Fruit fly (Drosophila melanogaster) whole organism, adult: ENCODE results near the gene Mst57Da.

ENCODE experiments used
- CG12768 ChIP-seq: fragments of 200-800 bp; sonication (Bioruptor generic); optimal IDR thresholded peaks from 2 replicates; lab custom pipeline; 2017; ENCODE audit warnings: missing biosample characterization, missing genetic modification characterization, mild to moderate bottlenecking, moderate library complexity, missing genetic modification reagents
- CG14711 ChIP-seq: fragments of 200-800 bp; sonication (Bioruptor generic); optimal IDR thresholded peaks from 2 replicates; lab custom pipeline; 2018; ENCODE audit warnings: missing biosample characterization, mild to moderate bottlenecking, missing genetic modification characterization, moderate library complexity
- CG1620 ChIP-seq: fragments of 200-800 bp; sonication (Bioruptor generic); optimal IDR thresholded peaks from 2 replicates; lab custom pipeline; 2016; ENCODE audit warnings: missing biosample characterization, missing genetic modification characterization
- CG33017 ChIP-seq: fragments of 200-800 bp; sonication (Bioruptor generic); optimal IDR thresholded peaks from 2 replicates; lab custom pipeline; 2018; ENCODE audit warnings: missing biosample characterization, mild to moderate bottlenecking, missing genetic modification characterization, moderate library complexity
- CG5204 ChIP-seq: fragments of 200-800 bp; sonication (Bioruptor generic); optimal IDR thresholded peaks from 2 replicates; lab custom pipeline; 2016; ENCODE audit warnings: missing biosample characterization, missing genetic modification characterization
- CG7045 ChIP-seq: fragments of 200-800 bp; sonication (Bioruptor generic); optimal IDR thresholded peaks from 2 replicates; lab custom pipeline; 2017; ENCODE audit warnings: missing biosample characterization, mild to moderate bottlenecking, missing genetic modification characterization
- Clk ChIP-seq: fragments of 200-800 bp; sonication (Bioruptor generic); optimal IDR thresholded peaks from 2 replicates; lab custom pipeline; 2017; ENCODE audit warnings: missing biosample characterization, missing genetic modification characterization
- Crg-1 ChIP-seq: fragments of 200-800 bp; sonication (Bioruptor generic); optimal IDR thresholded peaks from 2 replicates; lab custom pipeline; 2016; ENCODE audit warnings: missing biosample characterization, missing genetic modification characterization
- Hr96 ChIP-seq: fragments of 200-800 bp; sonication (Bioruptor generic); optimal IDR thresholded peaks from 2 replicates; lab custom pipeline; 2016; ENCODE audit warnings: missing biosample characterization, missing genetic modification characterization
- Mnt ChIP-seq: fragments of 200-800 bp; sonication (Bioruptor generic); optimal IDR thresholded peaks from 2 replicates; lab custom pipeline; 2016; ENCODE audit warnings: missing biosample characterization, mild to moderate bottlenecking, missing genetic modification characterization
- bab1 ChIP-seq: fragments of 200-800 bp; sonication (Bioruptor generic); optimal IDR thresholded peaks from 3 replicates; lab custom pipeline; 2019; ENCODE audit warnings: missing biosample characterization, mild to moderate bottlenecking, missing genetic modification characterization, moderate library complexity
- cic ChIP-seq: fragments of 200-800 bp; sonication (Bioruptor generic); optimal IDR thresholded peaks from 2 replicates; lab custom pipeline; 2017; ENCODE audit warnings: missing biosample characterization, mild to moderate bottlenecking, missing genetic modification characterization, moderate library complexity
- cnc ChIP-seq, 2 experiments: fragments of >200 bp; optimal IDR thresholded peaks; 2 replicates each; lab custom pipeline; 2017
- kay ChIP-seq: fragments of 200-800 bp; sonication (Bioruptor generic); peaks from one replicate; lab custom pipeline; 2016; ENCODE audit warnings: missing biosample characterization, missing genetic modification characterization, borderline replicate concordance
- pad ChIP-seq: fragments of 200-800 bp; sonication (Bioruptor generic); optimal IDR thresholded peaks from 3 replicates; lab custom pipeline; 2017; ENCODE audit warnings: missing biosample characterization, missing genetic modification characterization, mild to moderate bottlenecking, moderate library complexity, missing genetic modification reagents
- tj ChIP-seq: fragments of 200-800 bp; sonication (Bioruptor generic); optimal IDR thresholded peaks from 3 replicates; lab custom pipeline; 2017; ENCODE audit warnings: missing biosample characterization, mild to moderate bottlenecking, missing genetic modification characterization, moderate library complexity
- toe ChIP-seq: fragments of 200-800 bp; sonication (Bioruptor generic); optimal IDR thresholded peaks from 2 replicates; lab custom pipeline; 2016; ENCODE audit warnings: missing biosample characterization, missing genetic modification characterization

Gene Mst57Da

dm6 chr3R:25789355-25789754, 42.3 kb downstream of the Mst57Da start, which contains the start of gene CG31380:
CG31380 (minus strand) TSS chr3R:25789455.
- no peak for TF ChIP-seq Crg-1
- TF ChIP-seq cnc (optimal IDR thresholded peaks at IDR 0.05; lab: Kevin White, UChicago): no peak
- no peak for TF ChIP-seq Mnt
- no peak for TF ChIP-seq tj (GFP tag; lab: Kevin White, UChicago)
- no peak for TF ChIP-seq pad
- TF ChIP-seq toe: no peak
- no peak for TF ChIP-seq CG33017 (tag; lab: Kevin White, UChicago)
- TF ChIP-seq Clk (GFP tag; lab: Kevin White, UChicago): no peak
- TF ChIP-seq CG7045 (GFP tag; lab: Kevin White, UChicago): no peak
- TF ChIP-seq kay (GFP tag; lab: Kevin White, UChicago): no peak
- TF ChIP-seq CG1620 (GFP tag; lab: Kevin White, UChicago): no peak
- TF ChIP-seq Hr96 (GFP tag; lab: Kevin White, UChicago): no peak
- no peak for TF ChIP-seq bab1
- no peak for TF ChIP-seq cic (GFP tag; lab: Kevin White, UChicago)
- no peak for TF ChIP-seq CG12768 (GFP tag; lab: Kevin White, UChicago)

DNA sequence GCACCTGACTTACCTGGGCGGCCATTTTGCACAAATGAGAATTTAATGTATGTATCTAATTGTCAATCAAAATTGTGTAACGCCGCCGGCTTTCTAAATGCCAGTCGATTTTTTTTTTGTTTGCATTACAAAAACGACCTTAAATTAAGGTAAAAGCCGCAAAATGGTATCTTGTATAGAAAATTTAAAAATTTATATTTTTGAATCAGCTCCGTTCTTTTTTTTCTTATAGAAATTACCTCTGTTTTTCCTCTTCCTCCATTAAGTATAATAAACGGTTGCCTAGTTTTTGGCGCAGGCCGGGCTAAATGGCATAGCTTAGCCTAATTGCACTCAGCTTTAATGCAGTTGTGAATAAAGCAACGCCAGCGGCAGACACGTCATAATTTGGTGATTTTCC, 44.5 kb downstream of the Mst57Da start, which contains the start of gene CG4960:
TSS of gene CG4960 (minus strand) at position 101 of the 400 bp plus-strand sequence.
- TF ChIP-seq CG14711 (tag; lab: Kevin White, UChicago): no peak
- no peak for TF ChIP-seq bab1
- no peak for TF ChIP-seq toe
- TF ChIP-seq CG5204 (GFP tag; lab: Kevin White, UChicago): no peak
- TF ChIP-seq CG7045 (GFP tag; lab: Kevin White, UChicago): no peak
- TF ChIP-seq kay (GFP tag; lab: Kevin White, UChicago): no peak

- TF ChIP-seq bab1: no peak
- TF ChIP-seq Crg-1: no peak
- no peak for TF ChIP-seq Hr96 (GFP tag; lab: Kevin White, UChicago)
- TF ChIP-seq kay (GFP tag; lab: Kevin White, UChicago): no peak
These were observed 48.8 kb downstream of the Mst57Da start for dm6 chr3R:25782855-25783424.
